Worm (Caenorhabditis elegans) whole organism, L4/young adult: ENCODE data around the gene dvc-1.

Experiments used
- W03F9.2 ChIP-seq: fragments of 150-350 bp; optimal IDR thresholded peaks from 2 replicates; lab custom pipeline; 2014; ENCODE audit warnings: missing biosample characterization, missing genetic modification characterization
- dao-5 ChIP-seq: sonication (generic microtip); optimal IDR thresholded peaks from 2 replicates; lab custom pipeline; 2016; ENCODE audit warnings: missing genotype, missing genetic modification characterization, moderate library complexity, missing compliant biosample characterization
- him-1 ChIP-seq: sonication (generic microtip); optimal IDR thresholded peaks from 2 replicates; lab custom pipeline; 2016; ENCODE audit warnings: missing genotype, missing genetic modification reagents, missing genetic modification characterization, missing compliant biosample characterization

DNA sequence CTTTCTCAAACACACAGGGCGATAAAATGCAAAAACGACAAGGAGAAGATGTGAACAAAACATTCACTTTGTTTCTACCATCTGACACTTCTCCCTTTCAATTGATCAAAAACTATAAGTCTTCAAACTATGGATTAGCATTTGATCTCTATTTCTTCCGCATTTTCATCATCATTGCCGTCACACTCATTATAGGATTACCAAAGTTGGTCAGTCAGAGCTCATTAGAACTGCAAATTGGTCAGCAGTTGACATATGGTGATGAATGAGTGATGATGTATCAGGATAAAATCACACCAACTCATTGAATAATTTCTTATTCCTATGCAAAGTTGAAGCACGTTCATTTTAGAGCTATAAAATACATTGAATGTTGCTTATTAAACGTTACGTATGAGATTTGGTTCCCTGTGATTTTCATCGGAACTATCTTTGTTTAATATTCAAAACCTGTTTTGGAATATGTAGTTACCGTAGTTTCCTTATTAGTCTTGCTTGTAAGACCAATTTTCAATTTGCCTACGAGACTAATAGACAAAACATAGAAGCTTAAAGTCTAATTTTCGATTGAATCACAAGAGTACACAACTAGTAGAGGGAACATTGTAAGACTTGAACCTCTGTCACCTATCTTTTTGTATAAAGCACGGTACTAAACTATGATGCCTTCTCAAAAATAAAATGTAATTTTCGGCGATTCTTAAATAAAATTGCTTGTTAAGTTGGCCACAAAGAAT is 29.5 kb downstream of the dvc-1 start:
- TF ChIP-seq dao-5 (tag; lab: Kevin White, UChicago) (no peak), him-1 (tag; lab: Kevin White, UChicago) (no peak), W03F9.2 (no peak)
